Fruit fly (Drosophila melanogaster) whole organism, embryonic: ENCODE measurements around the gene Prosalpha6.

Experiments used
- Awh ChIP-seq: fragments of 200-800 bp; sonication (Bioruptor generic); IDR thresholded peaks from 2 replicates; pipeline ENCODE4, ENCODE4 v1.3.6; 2022; ENCODE audit warnings: missing biosample characterization, missing genetic modification characterization
- Bteb2 ChIP-seq: fragments of 200-800 bp; sonication (Bioruptor generic); optimal IDR thresholded peaks from 2 replicates; lab custom pipeline; 2016; ENCODE audit warnings: missing biosample characterization, missing genetic modification characterization
- CG10321 ChIP-seq: fragments of 200-800 bp; sonication (Bioruptor generic); IDR thresholded peaks from 2 replicates; pipeline ENCODE4 v1.3.6; 2022; ENCODE audit warnings: missing biosample characterization, missing genetic modification characterization
- CG10543 ChIP-seq: fragments of 200-800 bp; sonication (Bioruptor generic); optimal IDR thresholded peaks from 3 replicates; lab custom pipeline; 2017; ENCODE audit warnings: missing biosample characterization, mild to moderate bottlenecking, missing genetic modification characterization, moderate library complexity
- CG11398 ChIP-seq: fragments of 200-800 bp; sonication (Bioruptor generic); optimal IDR thresholded peaks from 2 replicates; lab custom pipeline; 2016; ENCODE audit warnings: missing biosample characterization, missing genetic modification characterization
- CG12219 ChIP-seq: fragments of 200-800 bp; sonication (Bioruptor generic); optimal IDR thresholded peaks from 3 replicates; lab custom pipeline; 2018; ENCODE audit warnings: missing biosample characterization, mild to moderate bottlenecking, missing genetic modification characterization
- CG14441 ChIP-seq: fragments of 200-800 bp; sonication (Bioruptor generic); IDR thresholded peaks from 2 replicates; pipeline ENCODE4 v1.3.6; 2022; ENCODE audit warnings: missing biosample characterization, missing genetic modification characterization
- CG1603 ChIP-seq: fragments of 200-800 bp; sonication (Bioruptor generic); optimal IDR thresholded peaks from 2 replicates; lab custom pipeline; 2019; ENCODE audit warnings: missing biosample characterization, mild to moderate bottlenecking, missing genetic modification characterization, moderate library complexity
- CG17568 ChIP-seq: fragments of 200-800 bp; sonication (Bioruptor generic); optimal IDR thresholded peaks from 2 replicates; lab custom pipeline; 2018; ENCODE audit warnings: missing biosample characterization, mild to moderate bottlenecking, missing genetic modification characterization, moderate library complexity
- CG17912 ChIP-seq: fragments of 200-800 bp; sonication (Bioruptor generic); optimal IDR thresholded peaks from 2 replicates; lab custom pipeline; 2018; ENCODE audit warnings: missing biosample characterization, mild to moderate bottlenecking, missing genetic modification characterization
- CG2120 ChIP-seq: fragments of 200-800 bp; sonication (Bioruptor generic); optimal IDR thresholded peaks from 3 replicates; lab custom pipeline; 2016; ENCODE audit warnings: missing biosample characterization, missing genetic modification characterization
- CG2875 ChIP-seq: fragments of 200-800 bp; sonication (Bioruptor generic); optimal IDR thresholded peaks from 2 replicates; lab custom pipeline; 2017; ENCODE audit warnings: missing biosample characterization, mild to moderate bottlenecking, missing genetic modification characterization, missing genetic modification reagents
- CG31224 ChIP-seq: fragments of 200-800 bp; sonication (Bioruptor generic); IDR thresholded peaks from 2 replicates; pipeline ENCODE4 v1.3.6; 2022; ENCODE audit warnings: missing biosample characterization, missing genetic modification characterization
- CG4404 ChIP-seq: fragments of 200-800 bp; sonication (Bioruptor generic); IDR thresholded peaks from 2 replicates; pipeline ENCODE4 v1.3.6; 2022; ENCODE audit warnings: missing biosample characterization, missing genetic modification characterization
- CG4617 ChIP-seq: fragments of 200-800 bp; sonication (Bioruptor generic); optimal IDR thresholded peaks from 3 replicates; lab custom pipeline; 2016; ENCODE audit warnings: missing biosample characterization, missing genetic modification characterization, borderline replicate concordance
- CG4820 ChIP-seq: fragments of 200-800 bp; sonication (Bioruptor generic); optimal IDR thresholded peaks from 3 replicates; lab custom pipeline; 2016; ENCODE audit warnings: missing biosample characterization, missing genetic modification characterization
- CG5245 ChIP-seq: fragments of 200-800 bp; sonication (Bioruptor generic); optimal IDR thresholded peaks from 3 replicates; lab custom pipeline; 2016; ENCODE audit warnings: missing biosample characterization, missing genetic modification characterization
- CG6654 ChIP-seq: fragments of 200-800 bp; sonication (Bioruptor generic); optimal IDR thresholded peaks from 2 replicates; lab custom pipeline; 2017; ENCODE audit warnings: missing biosample characterization, mild to moderate bottlenecking, missing genetic modification characterization
- CG8359 ChIP-seq: fragments of 200-800 bp; sonication (Bioruptor generic); optimal IDR thresholded peaks from 2 replicates; lab custom pipeline; 2017; ENCODE audit warnings: missing biosample characterization, mild to moderate bottlenecking, missing genetic modification characterization, borderline replicate concordance
- CG8944 ChIP-seq: fragments of 200-800 bp; sonication (Bioruptor generic); optimal IDR thresholded peaks from 3 replicates; lab custom pipeline; 2016; ENCODE audit warnings: missing biosample characterization, missing genetic modification characterization
- CG9932 ChIP-seq: fragments of 200-800 bp; sonication (Bioruptor generic); IDR thresholded peaks from 2 replicates; pipeline ENCODE4 v1.3.6; 2022; ENCODE audit warnings: missing biosample characterization, missing genetic modification characterization
- ERR ChIP-seq: fragments of 200-800 bp; sonication (Bioruptor generic); optimal IDR thresholded peaks from 2 replicates; lab custom pipeline; 2016; ENCODE audit warnings: missing biosample characterization, missing genetic modification characterization
- Ets97D ChIP-seq: fragments of 200-800 bp; sonication (Bioruptor generic); optimal IDR thresholded peaks from 3 replicates; lab custom pipeline; 2016; ENCODE audit warnings: missing biosample characterization, missing genetic modification characterization
- Fer2 ChIP-seq: fragments of 200-800 bp; sonication (Bioruptor generic); optimal IDR thresholded peaks from 2 replicates; lab custom pipeline; 2018; ENCODE audit warnings: missing biosample characterization, mild to moderate bottlenecking, missing genetic modification characterization, moderate library complexity
- H2.0 ChIP-seq: fragments of 200-800 bp; sonication (Bioruptor generic); IDR thresholded peaks from 2 replicates; pipeline ENCODE4 v1.3.6; 2022; ENCODE audit warnings: missing biosample characterization, missing genetic modification characterization
- HmgD ChIP-seq: fragments of 200-800 bp; sonication (Bioruptor generic); optimal IDR thresholded peaks from 3 replicates; lab custom pipeline; 2016; ENCODE audit warnings: missing biosample characterization, missing genetic modification characterization
- Mad ChIP-seq: fragments of 200-800 bp; sonication (Bioruptor generic); optimal IDR thresholded peaks from 2 replicates; lab custom pipeline; 2016; ENCODE audit warnings: missing biosample characterization, missing genetic modification characterization
- NC2α ChIP-seq: fragments of 200-800 bp; sonication (Bioruptor generic); optimal IDR thresholded peaks from 2 replicates; lab custom pipeline; 2016; ENCODE audit warnings: missing biosample characterization, missing genetic modification characterization
- Spps ChIP-seq: fragments of 200-800 bp; sonication (Bioruptor generic); optimal IDR thresholded peaks from 2 replicates; lab custom pipeline; 2018; ENCODE audit warnings: missing biosample characterization, mild to moderate bottlenecking, missing genetic modification characterization
- Sry-δ ChIP-seq: fragments of 200-800 bp; sonication (Bioruptor generic); optimal IDR thresholded peaks from 2 replicates; lab custom pipeline; 2016; ENCODE audit warnings: missing biosample characterization, missing genetic modification characterization
- Ssrp ChIP-seq: fragments of 200-800 bp; sonication (Bioruptor generic); optimal IDR thresholded peaks from 2 replicates; lab custom pipeline; 2018; ENCODE audit warnings: missing biosample characterization, mild to moderate bottlenecking, missing genetic modification characterization, moderate library complexity
- Tbp ChIP-seq: fragments of >200 bp; optimal IDR thresholded peaks from 2 replicates; lab custom pipeline; 2018; ENCODE audit warnings: missing biosample characterization, missing genetic modification characterization
- bsh ChIP-seq, 2 experiments: fragments of 200-800 bp; sonication (Bioruptor generic); optimal IDR thresholded peaks; 2 replicates each; lab custom pipeline; 2017 to 2018; ENCODE audit warnings: mild to moderate bottlenecking in 2 of 2, missing biosample characterization in 2 of 2, missing genetic modification characterization in 2 of 2, moderate library complexity in 1 of 2
- cas ChIP-seq: fragments of 200-800 bp; sonication (Bioruptor generic); IDR thresholded peaks from 2 replicates; pipeline ENCODE4 v1.3.6; 2022; ENCODE audit warnings: missing biosample characterization, missing genetic modification characterization
- crp ChIP-seq, 2 experiments: fragments of 200-800 bp; sonication (Bioruptor generic); optimal IDR thresholded peaks; 2 replicates in 1 of 2; 3 replicates in 1 of 2; lab custom pipeline; 2017; ENCODE audit warnings: missing biosample characterization in 2 of 2, missing genetic modification characterization in 2 of 2, mild to moderate bottlenecking in 1 of 2, moderate library complexity in 1 of 2
- fd64A ChIP-seq: fragments of 200-800 bp; sonication (Bioruptor generic); optimal IDR thresholded peaks from 3 replicates; lab custom pipeline; 2018; ENCODE audit warnings: missing biosample characterization, mild to moderate bottlenecking, missing genetic modification characterization
- gcm ChIP-seq: fragments of 200-800 bp; sonication (Bioruptor generic); optimal IDR thresholded peaks from 2 replicates; lab custom pipeline; 2019; ENCODE audit warnings: missing biosample characterization, mild to moderate bottlenecking, missing genetic modification characterization, moderate library complexity
- grn ChIP-seq: fragments of 200-800 bp; sonication (Bioruptor generic); optimal IDR thresholded peaks from 3 replicates; lab custom pipeline; 2017; ENCODE audit warnings: missing biosample characterization, missing genetic modification characterization
- her ChIP-seq: fragments of 200-800 bp; sonication (Bioruptor generic); optimal IDR thresholded peaks from 2 replicates; lab custom pipeline; 2016; ENCODE audit warnings: missing biosample characterization, missing genetic modification characterization
- jigr1 ChIP-seq: fragments of 200-800 bp; sonication (Bioruptor generic); IDR thresholded peaks from 3 replicates; pipeline ENCODE4 v1.3.6; 2022; ENCODE audit warnings: missing biosample characterization, missing genetic modification characterization
- odd ChIP-seq: fragments of 200-800 bp; sonication (Bioruptor generic); optimal IDR thresholded peaks from 2 replicates; lab custom pipeline; 2017; ENCODE audit warnings: missing biosample characterization, mild to moderate bottlenecking, missing genetic modification characterization
- otp ChIP-seq: fragments of 200-800 bp; sonication (Bioruptor generic); IDR thresholded peaks from 3 replicates; pipeline ENCODE4, ENCODE4 v1.3.6; 2022; ENCODE audit warnings: missing biosample characterization, missing genetic modification characterization
- pros ChIP-seq: fragments of 200-800 bp; sonication (Bioruptor generic); optimal IDR thresholded peaks from 3 replicates; lab custom pipeline; 2019; ENCODE audit warnings: missing biosample characterization, mild to moderate bottlenecking, missing genetic modification characterization, moderate library complexity
- scrt ChIP-seq: fragments of 200-800 bp; sonication (Bioruptor generic); optimal IDR thresholded peaks from 2 replicates; lab custom pipeline; 2018; ENCODE audit warnings: missing biosample characterization, mild to moderate bottlenecking, missing genetic modification characterization, moderate library complexity
- sens-2 ChIP-seq: fragments of 200-800 bp; sonication (Bioruptor generic); IDR thresholded peaks from 2 replicates; pipeline ENCODE4 v1.3.6; 2022; ENCODE audit warnings: missing biosample characterization, missing genetic modification characterization
- sob ChIP-seq: fragments of 200-800 bp; sonication (Bioruptor generic); IDR thresholded peaks from 2 replicates; pipeline ENCODE4 v1.3.6; 2022; ENCODE audit warnings: missing biosample characterization, missing genetic modification characterization
- tin ChIP-seq: fragments of 200-800 bp; sonication (Bioruptor generic); optimal IDR thresholded peaks from 3 replicates; lab custom pipeline; 2016; ENCODE audit warnings: missing biosample characterization, missing genetic modification characterization
- tll ChIP-seq, 2 experiments: fragments of 200-800 bp in 1 of 2; fragments of >200 bp in 1 of 2; sonication (Bioruptor generic) in 1 of 2; optimal IDR thresholded peaks; 2 replicates each; lab custom pipeline; 2017 to 2019; ENCODE audit warnings: missing biosample characterization in 2 of 2, missing genetic modification characterization in 2 of 2, mild to moderate bottlenecking in 1 of 2, moderate library complexity in 1 of 2
- tna ChIP-seq: fragments of 200-800 bp; sonication (Bioruptor generic); IDR thresholded peaks from 2 replicates; pipeline ENCODE4 v1.3.6; 2022; ENCODE audit warnings: missing biosample characterization, missing genetic modification characterization; ENCODE audit not compliant: partially characterized antibody
- tup ChIP-seq: fragments of 200-800 bp; sonication (Bioruptor generic); optimal IDR thresholded peaks from 2 replicates; lab custom pipeline; 2016; ENCODE audit warnings: missing biosample characterization, mild to moderate bottlenecking, missing genetic modification characterization, moderate library complexity

Gene Prosalpha6

DNA sequence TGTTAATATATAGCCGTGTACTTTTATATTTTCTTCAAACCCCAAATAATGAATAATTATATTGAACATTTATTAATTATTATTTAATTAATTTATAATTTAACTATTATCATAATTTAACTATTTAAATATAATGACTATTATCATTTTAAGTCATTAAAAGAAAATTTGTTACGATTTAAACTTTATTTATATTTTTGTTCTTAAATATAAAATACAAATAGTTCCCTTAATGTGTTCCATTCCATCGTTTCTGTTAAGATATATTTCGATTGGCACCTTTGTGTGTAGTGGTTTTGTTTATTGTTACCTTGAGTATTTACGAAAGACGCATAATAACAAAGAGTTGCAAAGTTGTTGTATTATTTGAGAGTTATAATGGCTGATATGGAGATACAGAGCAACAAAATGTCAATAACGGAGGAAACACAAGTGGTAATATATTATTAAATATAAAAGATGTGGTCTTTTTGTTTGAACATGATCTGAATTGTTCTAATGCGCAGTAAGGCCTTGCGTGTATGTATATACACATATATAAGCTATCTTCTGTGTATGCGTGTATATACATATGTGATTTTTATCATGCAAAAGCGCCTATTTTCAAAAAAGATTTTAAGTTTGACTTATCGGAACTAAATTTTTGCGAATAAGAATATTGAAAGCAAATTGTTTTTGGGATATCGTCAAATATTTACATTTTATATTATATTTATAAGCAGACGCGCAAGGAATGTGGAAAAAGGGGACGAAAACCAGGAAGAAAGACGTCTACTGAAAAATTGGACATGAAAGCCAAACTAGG lies 42.9 kb downstream of the Prosalpha6 start, which contains the start of gene REPTOR-BP (continued):
- no peak for TF ChIP-seq pros (GFP tag; lab: Kevin White, UChicago)
- no peak for TF ChIP-seq CG8359
- TF ChIP-seq sens-2 (GFP tag; lab: Robert Waterston, UW) = no peak
- no peak for TF ChIP-seq CG17912 (GFP tag; lab: Kevin White, UChicago)
- no peak for TF ChIP-seq Spps (tag; lab: Kevin White, UChicago)
- TF ChIP-seq Mad = no peak
- no peak for TF ChIP-seq NC2α (GFP tag; lab: Kevin White, UChicago)
- no peak for TF ChIP-seq sob
- TF ChIP-seq CG10321 (GFP tag; lab: Robert Waterston, UW) = no peak
- TF ChIP-seq CG2120 (GFP tag; lab: Kevin White, UChicago) = no peak
- TF ChIP-seq otp (GFP tag; lab: Robert Waterston, UW) = no peak
- TF ChIP-seq CG9932 (GFP tag; lab: Robert Waterston, UW) = no peak
- TF ChIP-seq CG17568 (GFP tag; lab: Kevin White, UChicago) = peak; percentile 14
- no peak for TF ChIP-seq CG6654 (GFP tag; lab: Kevin White, UChicago)
- no peak for TF ChIP-seq CG10543
- no peak for TF ChIP-seq tup (GFP tag; lab: Kevin White, UChicago)
- TF ChIP-seq bsh (GFP tag; optimal IDR thresholded peaks at IDR 0.05; lab: Kevin White, UChicago) = no peak
- no peak for TF ChIP-seq CG14441 (GFP tag; lab: Robert Waterston, UW)
- no peak for TF ChIP-seq grn (GFP tag; lab: Kevin White, UChicago)
- no peak for TF ChIP-seq tna
- TF ChIP-seq Sry-δ = no peak
- TF ChIP-seq CG31224 (GFP tag; lab: Robert Waterston, UW) = no peak
- no peak for TF ChIP-seq jigr1 (GFP tag; lab: Robert Waterston, UW)
- no peak for TF ChIP-seq crp (GFP tag; optimal IDR thresholded peaks at IDR 0.05; lab: Kevin White, UChicago)
- no peak for TF ChIP-seq fd64A (GFP tag; lab: Kevin White, UChicago)
- no peak for TF ChIP-seq Awh (GFP tag; lab: Robert Waterston, UW)
- TF ChIP-seq her (GFP tag; lab: Kevin White, UChicago) = no peak
- no peak for TF ChIP-seq cas
- no peak for TF ChIP-seq H2.0
- no peak for TF ChIP-seq scrt (GFP tag; lab: Kevin White, UChicago)
- no peak for TF ChIP-seq Tbp (GFP tag; lab: Kevin White, UChicago)
- no peak for TF ChIP-seq tin
- no peak for TF ChIP-seq odd (GFP tag; lab: Kevin White, UChicago)
- TF ChIP-seq tll (GFP tag; optimal IDR thresholded peaks at IDR 0.05; lab: Kevin White, UChicago) = no peak
- TF ChIP-seq CG12219 = no peak
- TF ChIP-seq Ssrp (tag; lab: Kevin White, UChicago) = no peak
- TF ChIP-seq CG5245 (GFP tag; lab: Kevin White, UChicago) = no peak
- TF ChIP-seq CG1603 (tag; lab: Kevin White, UChicago) = peak; percentile 99
- no peak for TF ChIP-seq CG4820 (GFP tag; lab: Kevin White, UChicago)
- no peak for TF ChIP-seq Bteb2 (GFP tag; lab: Kevin White, UChicago)
- no peak for TF ChIP-seq ERR
- no peak for TF ChIP-seq CG11398
- TF ChIP-seq gcm = no peak
- TF ChIP-seq Ets97D (GFP tag; lab: Kevin White, UChicago) = no peak
- TF ChIP-seq CG2875 (GFP tag; lab: Kevin White, UChicago) = no peak
- TF ChIP-seq Fer2 (tag; lab: Kevin White, UChicago) = no peak
- no peak for TF ChIP-seq CG4404
- TF ChIP-seq CG4617 = peak; percentile 5
- no peak for TF ChIP-seq CG8944 (GFP tag; lab: Kevin White, UChicago)
- no peak for TF ChIP-seq HmgD (GFP tag; lab: Kevin White, UChicago)
